Fruit fly (Drosophila melanogaster): ENCODE measurements around the gene Ir75b.
A peak's percentile ranks its signal among the peaks of the same experiment; 100 is the strongest.

Gene Ir75b

dm6 chr3L:17842892-17843703 lies 23.1 kb upstream of the Ir75b start, which contains the start of gene CG5567:
TSS of gene CG5567 (minus strand) at chr3L:17843544.
- TF ChIP-seq pad (GFP tag; optimal IDR thresholded peaks at IDR 0.05): no peak
- TF ChIP-seq kay (GFP tag; ENCODE audit: borderline replicate concordance): no peak
- peak; percentile 10 for TF ChIP-seq CG12768 (GFP tag; optimal IDR thresholded peaks at IDR 0.05)
- TF ChIP-seq CG7101 (tag; optimal IDR thresholded peaks at IDR 0.05): no peak
- no peak for TF ChIP-seq CG33017 (tag; optimal IDR thresholded peaks at IDR 0.05)

dm6 chr3L:17841085-17841606 lies 21.2 kb upstream of the Ir75b start, which contains the start of gene CG5577:
TSS of gene CG5577 (minus strand) at chr3L:17841427.
- TF ChIP-seq cic (GFP tag; optimal IDR thresholded peaks at IDR 0.05): peak; percentile 78
- TF ChIP-seq CG14711 (tag; optimal IDR thresholded peaks at IDR 0.05): peak; percentile 95
- peak; percentile 58 for TF ChIP-seq CG11617 (GFP tag; optimal IDR thresholded peaks at IDR 0.05)
- TF ChIP-seq Hr96 (GFP tag; optimal IDR thresholded peaks at IDR 0.05): peak; percentile 67
- TF ChIP-seq CG33017 (tag; optimal IDR thresholded peaks at IDR 0.05): peak; percentile 57
- TF ChIP-seq pad (GFP tag; optimal IDR thresholded peaks at IDR 0.05): peak; percentile 98
- TF ChIP-seq CG7101 (tag; optimal IDR thresholded peaks at IDR 0.05): peak; percentile 60
- no peak for TF ChIP-seq Crg-1 (GFP tag; optimal IDR thresholded peaks at IDR 0.05)
- TF ChIP-seq Mnt (GFP tag; optimal IDR thresholded peaks at IDR 0.05): peak; percentile 44
- TF ChIP-seq CG5204 (GFP tag; optimal IDR thresholded peaks at IDR 0.05): no peak
- TF ChIP-seq CG7045 (GFP tag; optimal IDR thresholded peaks at IDR 0.05): peak; percentile 24
- no peak for TF ChIP-seq ovo (GFP tag; optimal IDR thresholded peaks at IDR 0.05)
- peak; percentile 69 for TF ChIP-seq bab1 (GFP tag; optimal IDR thresholded peaks at IDR 0.05)
- peak; percentile 52 for TF ChIP-seq tj (GFP tag; optimal IDR thresholded peaks at IDR 0.05)
- no peak for TF ChIP-seq CG1620 (GFP tag; optimal IDR thresholded peaks at IDR 0.05)
- peak; percentile 83 for TF ChIP-seq CG12768 (GFP tag; optimal IDR thresholded peaks at IDR 0.05)
- no peak for TF ChIP-seq kay (GFP tag; ENCODE audit: borderline replicate concordance)
- TF ChIP-seq cnc (optimal IDR thresholded peaks at IDR 0.05): peak in 1 of 2 experiments; percentile 75
- peak; percentile 64 for TF ChIP-seq toe (GFP tag; optimal IDR thresholded peaks at IDR 0.05)
- peak; percentile 31 for TF ChIP-seq Clk (GFP tag; optimal IDR thresholded peaks at IDR 0.05)

dm6 chr3L:17835074-17835473 lies 15.1 kb upstream of the Ir75b start, which contains the start of gene CG32189:
TSS of gene CG32189 (minus strand) at chr3L:17835174.
- TF ChIP-seq kay (GFP tag; ENCODE audit: borderline replicate concordance) (no peak), ovo (GFP tag; optimal IDR thresholded peaks at IDR 0.05) (no peak), Clk (GFP tag; optimal IDR thresholded peaks at IDR 0.05) (no peak), tj (GFP tag; optimal IDR thresholded peaks at IDR 0.05) (no peak), CG1620 (GFP tag; optimal IDR thresholded peaks at IDR 0.05) (no peak), Crg-1 (GFP tag; optimal IDR thresholded peaks at IDR 0.05) (no peak), bab1 (GFP tag; optimal IDR thresholded peaks at IDR 0.05) (no peak), CG11617 (GFP tag; optimal IDR thresholded peaks at IDR 0.05) (no peak), cnc (optimal IDR thresholded peaks at IDR 0.05) (no peak), pad (GFP tag; optimal IDR thresholded peaks at IDR 0.05) (no peak), CG14711 (tag; optimal IDR thresholded peaks at IDR 0.05) (no peak), CG33017 (tag; optimal IDR thresholded peaks at IDR 0.05) (no peak), Hr96 (GFP tag; optimal IDR thresholded peaks at IDR 0.05) (no peak), Mnt (GFP tag; optimal IDR thresholded peaks at IDR 0.05) (no peak)

- TF ChIP-seq cnc (optimal IDR thresholded peaks at IDR 0.05): no peak
- TF ChIP-seq Mnt (GFP tag; optimal IDR thresholded peaks at IDR 0.05): no peak
- TF ChIP-seq ovo (GFP tag; optimal IDR thresholded peaks at IDR 0.05): no peak
- no peak for TF ChIP-seq Crg-1 (GFP tag; optimal IDR thresholded peaks at IDR 0.05)
- no peak for TF ChIP-seq CG5204 (GFP tag; optimal IDR thresholded peaks at IDR 0.05)
- TF ChIP-seq pad (GFP tag; optimal IDR thresholded peaks at IDR 0.05): no peak
- no peak for TF ChIP-seq CG14711 (tag; optimal IDR thresholded peaks at IDR 0.05)
- no peak for TF ChIP-seq CG7101 (tag; optimal IDR thresholded peaks at IDR 0.05)
- TF ChIP-seq Hr96 (GFP tag; optimal IDR thresholded peaks at IDR 0.05): no peak
- no peak for TF ChIP-seq CG1620 (GFP tag; optimal IDR thresholded peaks at IDR 0.05)
- TF ChIP-seq tj (GFP tag; optimal IDR thresholded peaks at IDR 0.05): no peak
- TF ChIP-seq kay (GFP tag; ENCODE audit: borderline replicate concordance): no peak
- no peak for TF ChIP-seq CG12768 (GFP tag; optimal IDR thresholded peaks at IDR 0.05)
- no peak for TF ChIP-seq toe (GFP tag; optimal IDR thresholded peaks at IDR 0.05)
- no peak for TF ChIP-seq CG33017 (tag; optimal IDR thresholded peaks at IDR 0.05)
- no peak for TF ChIP-seq Clk (GFP tag; optimal IDR thresholded peaks at IDR 0.05)
- no peak for TF ChIP-seq CG7045 (GFP tag; optimal IDR thresholded peaks at IDR 0.05)
- TF ChIP-seq cic (GFP tag; optimal IDR thresholded peaks at IDR 0.05): no peak
- no peak for TF ChIP-seq CG11617 (GFP tag; optimal IDR thresholded peaks at IDR 0.05)
Observed at dm6 chr3L:17833525-17833924, 13.5 kb upstream of the Ir75b start, which contains the start of gene CG32188. TSS of gene CG32188 (minus strand) at chr3L:17833625.

dm6 chr3L:17822784-17823383 lies 2.9 kb upstream of the Ir75b start, which contains the start of the genes Ir75c and Grd:
TSS of gene Ir75c (minus strand) at chr3L:17822834.
TSS of gene Grd (plus strand) at chr3L:17823333.
- no peak for TF ChIP-seq Hr96 (GFP tag; optimal IDR thresholded peaks at IDR 0.05)
- TF ChIP-seq CG11617 (GFP tag; optimal IDR thresholded peaks at IDR 0.05): no peak
- no peak for TF ChIP-seq cnc (optimal IDR thresholded peaks at IDR 0.05)
- no peak for TF ChIP-seq Crg-1 (GFP tag; optimal IDR thresholded peaks at IDR 0.05)
